Worm (Caenorhabditis elegans) whole organism, L2 larva: Measurements from ENCODE around the gene ZK470.14.

Experiments
- C34F6.9 ChIP-seq: fragments of 150-350 bp; optimal IDR thresholded peaks from 2 replicates; lab custom pipeline; 2014; ENCODE audit warnings: missing biosample characterization, missing genetic modification characterization
- F13H6.1 ChIP-seq: sonication (generic microtip); optimal IDR thresholded peaks from 2 replicates; lab custom pipeline; 2016; ENCODE audit warnings: missing genetic modification characterization, missing compliant biosample characterization
- R02D3.7 ChIP-seq: fragments of 150-350 bp; optimal IDR thresholded peaks from 2 replicates; lab custom pipeline; 2014; ENCODE audit warnings: missing biosample characterization, missing genetic modification characterization
- Y55F3AM.14 ChIP-seq: fragments of 200-800 bp; sonication (Bioruptor generic); optimal IDR thresholded peaks from 2 replicates; lab custom pipeline; 2018; ENCODE audit warnings: mild to moderate bottlenecking, missing genetic modification characterization, missing compliant biosample characterization
- ZK546.5 ChIP-seq: sonication (generic microtip); optimal IDR thresholded peaks from 2 replicates; lab custom pipeline; 2017; ENCODE audit warnings: missing biosample characterization, missing genetic modification characterization
- alr-1 ChIP-seq: fragments of 150-350 bp; optimal IDR thresholded peaks from 2 replicates; lab custom pipeline; 2014; ENCODE audit warnings: missing biosample characterization, missing genetic modification characterization
- aly-2 ChIP-seq: fragments of 150-350 bp; optimal IDR thresholded peaks from 2 replicates; lab custom pipeline; 2014; ENCODE audit warnings: missing biosample characterization, missing genetic modification characterization
- ama-1 ChIP-seq: fragments of 150-350 bp; optimal IDR thresholded peaks from 2 replicates; lab custom pipeline; 2018; ENCODE audit warnings: inconsistent platforms
- blmp-1 ChIP-seq: sonication (generic microtip); optimal IDR thresholded peaks from 2 replicates; lab custom pipeline; 2017; ENCODE audit warnings: missing genetic modification characterization, mild to moderate bottlenecking, missing compliant biosample characterization, antibody characterized with exemption, moderate library complexity; ENCODE audit not compliant: insufficient read depth
- ceh-16 ChIP-seq: fragments of 150-350 bp; optimal IDR thresholded peaks from 2 replicates; lab custom pipeline; 2014; ENCODE audit warnings: missing biosample characterization, missing genetic modification characterization
- ceh-82 ChIP-seq: fragments of 150-350 bp; optimal IDR thresholded peaks from 2 replicates; lab custom pipeline; 2014; ENCODE audit warnings: missing biosample characterization, missing genetic modification characterization
- crh-2 ChIP-seq: sonication (generic microtip); optimal IDR thresholded peaks from 2 replicates; lab custom pipeline; 2017; ENCODE audit warnings: missing biosample characterization, missing genetic modification characterization
- dmd-4 ChIP-seq: sonication (generic microtip); optimal IDR thresholded peaks from 2 replicates; lab custom pipeline; 2017; ENCODE audit warnings: missing biosample characterization, missing genetic modification characterization
- egl-27 ChIP-seq: sonication (generic microtip); optimal IDR thresholded peaks from 3 replicates; lab custom pipeline; 2017; ENCODE audit warnings: missing biosample characterization, missing genetic modification reagents, missing genetic modification characterization
- elt-1 ChIP-seq: fragments of 150-350 bp; optimal IDR thresholded peaks from 2 replicates; lab custom pipeline; 2014; ENCODE audit warnings: missing biosample characterization, missing genetic modification characterization
- elt-3 ChIP-seq: sonication (generic microtip); optimal IDR thresholded peaks from 2 replicates; lab custom pipeline; 2017; ENCODE audit warnings: missing biosample characterization, missing genetic modification characterization
- fos-1 ChIP-seq: fragments of 150-350 bp; optimal IDR thresholded peaks from 2 replicates; lab custom pipeline; 2014; ENCODE audit warnings: missing biosample characterization, missing genetic modification characterization
- gmeb-1 ChIP-seq: fragments of 150-350 bp; optimal IDR thresholded peaks from 2 replicates; lab custom pipeline; 2014; ENCODE audit warnings: missing biosample characterization, missing genetic modification characterization
- lin-11 ChIP-seq: fragments of 150-350 bp; sonication (generic microtip); optimal IDR thresholded peaks from 2 replicates; lab custom pipeline; 2014; ENCODE audit warnings: missing biosample characterization, missing genetic modification characterization, inconsistent platforms, mixed read lengths
- lin-13 ChIP-seq: fragments of 150-350 bp; optimal IDR thresholded peaks from 2 replicates; lab custom pipeline; 2014; ENCODE audit warnings: missing biosample characterization, missing genetic modification reagents, missing genetic modification characterization
- lin-39 ChIP-seq: fragments of 150-350 bp; optimal IDR thresholded peaks from 2 replicates; lab custom pipeline; 2014; ENCODE audit warnings: missing biosample characterization, missing genetic modification reagents, missing genetic modification characterization
- lsy-2 ChIP-seq, 2 experiments: fragments of 150-350 bp in 1 of 2; sonication (generic microtip) in 1 of 2; optimal IDR thresholded peaks; 2 replicates each; lab custom pipeline; 2014 to 2017; ENCODE audit warnings: missing biosample characterization in 2 of 2, missing genetic modification characterization in 2 of 2
- mab-5 ChIP-seq: fragments of 150-350 bp; optimal IDR thresholded peaks from 2 replicates; lab custom pipeline; 2014; ENCODE audit warnings: missing biosample characterization, missing genetic modification characterization
- mbf-1 ChIP-seq: sonication (generic microtip); optimal IDR thresholded peaks from 2 replicates; lab custom pipeline; 2017; ENCODE audit warnings: missing biosample characterization, missing genetic modification characterization
- mdl-1 ChIP-seq, 2 experiments: fragments of 150-350 bp in 1 of 2; sonication (generic microtip) in 1 of 2; optimal IDR thresholded peaks; 2 replicates each; lab custom pipeline; 2017; ENCODE audit warnings: missing biosample characterization in 2 of 2, missing genetic modification characterization in 2 of 2
- nhr-10 ChIP-seq: sonication (generic microtip); optimal IDR thresholded peaks from 2 replicates; lab custom pipeline; 2017; ENCODE audit warnings: missing biosample characterization, missing genetic modification characterization
- nhr-11 ChIP-seq: fragments of 150-350 bp; optimal IDR thresholded peaks from 2 replicates; lab custom pipeline; 2014; ENCODE audit warnings: missing biosample characterization, missing genetic modification characterization
- nhr-129 ChIP-seq: fragments of 150-350 bp; optimal IDR thresholded peaks from 2 replicates; lab custom pipeline; 2014; ENCODE audit warnings: missing biosample characterization, missing genetic modification characterization
- nhr-21 ChIP-seq: fragments of 150-350 bp; optimal IDR thresholded peaks from 2 replicates; lab custom pipeline; 2014; ENCODE audit warnings: missing biosample characterization, missing genetic modification characterization
- nhr-23 ChIP-seq: fragments of 150-350 bp; optimal IDR thresholded peaks from 2 replicates; lab custom pipeline; 2014; ENCODE audit warnings: missing biosample characterization, missing genetic modification reagents, missing genetic modification characterization
- nhr-237 ChIP-seq: fragments of 150-350 bp; optimal IDR thresholded peaks from 2 replicates; lab custom pipeline; 2014; ENCODE audit warnings: missing biosample characterization, missing genetic modification characterization
- nhr-25 ChIP-seq: fragments of 150-350 bp; sonication (generic microtip); optimal IDR thresholded peaks from 3 replicates; lab custom pipeline; 2014; ENCODE audit warnings: missing biosample characterization, missing genetic modification characterization
- nhr-6 ChIP-seq: fragments of 150-350 bp; optimal IDR thresholded peaks from 2 replicates; lab custom pipeline; 2014; ENCODE audit warnings: missing biosample characterization, missing genetic modification characterization
- nhr-77 ChIP-seq: fragments of 150-350 bp; optimal IDR thresholded peaks from 2 replicates; lab custom pipeline; 2014; ENCODE audit warnings: missing biosample characterization, missing genetic modification characterization
- peb-1 ChIP-seq: fragments of 150-350 bp; optimal IDR thresholded peaks from 2 replicates; lab custom pipeline; 2014; ENCODE audit warnings: missing biosample characterization, missing genetic modification characterization
- sem-4 ChIP-seq: fragments of 150-350 bp; optimal IDR thresholded peaks from 2 replicates; lab custom pipeline; 2014; ENCODE audit warnings: missing biosample characterization, missing genetic modification reagents, missing genetic modification characterization
- skn-1 ChIP-seq: sonication (generic microtip); optimal IDR thresholded peaks from 2 replicates; lab custom pipeline; 2017; ENCODE audit warnings: missing biosample characterization, missing genetic modification characterization
- sma-3 ChIP-seq: sonication (generic microtip); optimal IDR thresholded peaks from 2 replicates; lab custom pipeline; 2016; ENCODE audit warnings: missing genetic modification reagents, missing genetic modification characterization, missing compliant biosample characterization
- sma-9 ChIP-seq, 2 experiments: fragments of 150-350 bp in 1 of 2; sonication (generic microtip) in 1 of 2; optimal IDR thresholded peaks; 2 replicates each; lab custom pipeline; 2014 to 2016; ENCODE audit warnings: missing genetic modification characterization in 2 of 2, mild to moderate bottlenecking in 1 of 2, missing biosample characterization in 1 of 2, missing compliant biosample characterization in 1 of 2, missing genetic modification reagents in 1 of 2, moderate library complexity in 1 of 2
- snpc-4 ChIP-seq: fragments of 150-350 bp; optimal IDR thresholded peaks from 2 replicates; lab custom pipeline; 2014; ENCODE audit warnings: missing biosample characterization, missing genetic modification characterization
- unc-39 ChIP-seq: fragments of 150-350 bp; optimal IDR thresholded peaks from 2 replicates; lab custom pipeline; 2014; ENCODE audit warnings: missing biosample characterization, missing genetic modification characterization
- unc-55 ChIP-seq: fragments of 150-350 bp; sonication (generic microtip); optimal IDR thresholded peaks from 3 replicates; lab custom pipeline; 2014; ENCODE audit warnings: missing biosample characterization, missing genetic modification reagents, missing genetic modification characterization
- unc-62 ChIP-seq: fragments of 150-350 bp; optimal IDR thresholded peaks from 2 replicates; lab custom pipeline; 2014; ENCODE audit warnings: missing biosample characterization, missing genetic modification reagents, missing genetic modification characterization
- zag-1 ChIP-seq: fragments of 150-350 bp; optimal IDR thresholded peaks from 2 replicates; lab custom pipeline; 2014; ENCODE audit warnings: missing biosample characterization, missing genetic modification characterization
- ztf-1 ChIP-seq: fragments of 200-800 bp; sonication (Bioruptor generic); conservative IDR thresholded peaks from 2 replicates; pipeline ENCODE4 v1.3.6; 2022; ENCODE audit warnings: missing genetic modification characterization, missing compliant biosample characterization
- ztf-11 ChIP-seq: sonication (generic microtip); optimal IDR thresholded peaks from 2 replicates; lab custom pipeline; 2017; ENCODE audit warnings: missing biosample characterization, missing genetic modification characterization
- ztf-4 ChIP-seq: fragments of 150-350 bp; optimal IDR thresholded peaks from 2 replicates; lab custom pipeline; 2014; ENCODE audit warnings: missing biosample characterization, missing genetic modification characterization

ZK470.14 gene

DNA sequence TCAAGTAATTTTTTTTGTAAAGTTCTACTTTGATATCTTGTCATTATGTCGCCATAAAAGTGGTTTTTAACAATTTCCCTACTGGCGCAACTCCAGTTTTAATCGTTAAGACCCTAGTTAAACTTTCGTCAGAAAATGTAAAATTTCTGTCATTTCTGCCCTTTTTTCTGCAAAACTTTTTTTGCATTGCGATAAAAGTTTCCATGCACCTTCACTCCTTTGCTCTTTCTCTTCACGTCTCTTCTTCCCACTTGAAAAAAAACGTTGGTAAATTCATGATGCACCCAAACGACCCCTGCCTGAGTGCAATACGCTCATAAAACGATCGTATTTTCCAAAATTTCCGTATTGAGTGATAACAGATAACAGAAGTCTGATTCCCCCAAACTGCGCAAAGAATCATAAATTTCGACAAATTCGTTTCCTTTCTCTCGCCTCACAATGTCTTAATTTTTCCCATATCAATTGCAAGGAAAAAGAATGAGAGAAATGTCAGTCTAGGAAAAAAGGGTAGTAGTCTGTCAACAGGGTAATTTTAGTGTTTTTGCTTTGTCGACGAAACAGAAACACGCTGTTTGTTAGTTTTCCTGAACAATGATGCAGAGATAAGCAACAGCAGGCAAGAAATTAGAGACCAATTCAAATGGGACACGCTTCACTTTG is 26.4 kb upstream of the ZK470.14 start (continued):
- no peak for TF ChIP-seq unc-39 (tag; lab: Kevin White, UChicago)
- peak in 1 of 2 experiments; percentile 14 for TF ChIP-seq lsy-2 (tag; optimal IDR thresholded peaks at IDR 0.05; lab: Kevin White, UChicago)
- peak; percentile 79 for TF ChIP-seq nhr-129 (tag; lab: Kevin White, UChicago)
- TF ChIP-seq blmp-1 (tag; lab: Kevin White, UChicago) = no peak
- TF ChIP-seq unc-55 (GFP tag; lab: Kevin White, UChicago) = no peak
- TF ChIP-seq ceh-82 (tag; lab: Kevin White, UChicago) = no peak
- TF ChIP-seq mdl-1 (tag; optimal IDR thresholded peaks at IDR 0.05; lab: Kevin White, UChicago) = no peak
- TF ChIP-seq nhr-21 (tag; lab: Kevin White, UChicago) = peak; percentile 61
- TF ChIP-seq nhr-6 (tag; lab: Kevin White, UChicago) = peak; percentile 39
- TF ChIP-seq fos-1 (tag; lab: Kevin White, UChicago) = peak; percentile 30
- TF ChIP-seq ceh-16 (tag; lab: Kevin White, UChicago) = no peak
- no peak for TF ChIP-seq mbf-1
- peak; percentile 3 for TF ChIP-seq gmeb-1 (tag; lab: Kevin White, UChicago)
- TF ChIP-seq dmd-4 (tag; lab: Kevin White, UChicago) = no peak
- peak; percentile 58 for TF ChIP-seq crh-2 (tag; lab: Kevin White, UChicago)
- TF ChIP-seq sma-9 (GFP tag; optimal IDR thresholded peaks at IDR 0.05; lab: Kevin White, UChicago) = peak; percentile 45
- no peak for TF ChIP-seq sma-9 (tag; optimal IDR thresholded peaks at IDR 0.05; lab: Kevin White, UChicago)
- no peak for TF ChIP-seq nhr-237 (tag; lab: Kevin White, UChicago)
- TF ChIP-seq sma-3 = peak; percentile 46
- TF ChIP-seq nhr-25 (tag; lab: Kevin White, UChicago) = peak; percentile 41
- TF ChIP-seq nhr-11 (tag; lab: Kevin White, UChicago) = no peak
- no peak for TF ChIP-seq lin-11 (tag; lab: Kevin White, UChicago)
- no peak for TF ChIP-seq Y55F3AM.14
- TF ChIP-seq mab-5 (tag; lab: Kevin White, UChicago) = no peak

ce11 chrX:4142202-4142601 is 25.0 kb upstream of the ZK470.14 start:
- no peak for TF ChIP-seq ZK546.5 (tag; lab: Kevin White, UChicago)
- TF ChIP-seq C34F6.9 (tag; lab: Kevin White, UChicago) = peak; percentile 74
- peak; percentile 86 for TF ChIP-seq nhr-21 (tag; lab: Kevin White, UChicago)
- peak; percentile 85 for TF ChIP-seq lin-11 (tag; lab: Kevin White, UChicago)
- TF ChIP-seq elt-3 (tag; lab: Kevin White, UChicago) = no peak
- TF ChIP-seq nhr-11 (tag; lab: Kevin White, UChicago) = no peak
- TF ChIP-seq ztf-1 (GFP tag; lab: Robert Waterston, UW) = no peak
- no peak for TF ChIP-seq R02D3.7 (tag; lab: Kevin White, UChicago)
- TF ChIP-seq crh-2 (tag; lab: Kevin White, UChicago) = peak; percentile 74
- peak; percentile 91 for TF ChIP-seq nhr-25 (tag; lab: Kevin White, UChicago)
- TF ChIP-seq nhr-23 (tag; lab: Kevin White, UChicago) = no peak
- no peak for TF ChIP-seq fos-1 (tag; lab: Kevin White, UChicago)
- peak; percentile 50 for TF ChIP-seq Y55F3AM.14
- TF ChIP-seq sma-3 = peak; percentile 87
- TF ChIP-seq egl-27 (tag; lab: Kevin White, UChicago) = no peak
- TF ChIP-seq snpc-4 (tag; lab: Kevin White, UChicago) = peak; percentile 20
- no peak for TF ChIP-seq lin-39
- TF ChIP-seq mab-5 (tag; lab: Kevin White, UChicago) = peak; percentile 50
- TF ChIP-seq ztf-4 (tag; lab: Kevin White, UChicago) = peak; percentile 96
- TF ChIP-seq ama-1 (lab: Kevin White, UChicago) = no peak
- TF ChIP-seq unc-39 (tag; lab: Kevin White, UChicago) = no peak
- no peak for TF ChIP-seq skn-1
- TF ChIP-seq mdl-1 (tag; optimal IDR thresholded peaks at IDR 0.05; lab: Kevin White, UChicago) = peak; percentile 80 to 93
- TF ChIP-seq peb-1 (tag; lab: Kevin White, UChicago) = no peak
- peak; percentile 22 for TF ChIP-seq unc-55 (GFP tag; lab: Kevin White, UChicago)
- no peak for TF ChIP-seq aly-2 (tag; lab: Kevin White, UChicago)
- TF ChIP-seq unc-62 (GFP tag; lab: Kevin White, UChicago) = no peak
- no peak for TF ChIP-seq alr-1 (tag; lab: Kevin White, UChicago)
- no peak for TF ChIP-seq elt-1
- TF ChIP-seq blmp-1 (tag; lab: Kevin White, UChicago) = no peak
- TF ChIP-seq gmeb-1 (tag; lab: Kevin White, UChicago) = peak; percentile 68
- peak; percentile 89 for TF ChIP-seq sem-4 (tag; lab: Kevin White, UChicago)
- TF ChIP-seq sma-9 (GFP tag; optimal IDR thresholded peaks at IDR 0.05; lab: Kevin White, UChicago) = peak; percentile 100
- TF ChIP-seq sma-9 (tag; optimal IDR thresholded peaks at IDR 0.05; lab: Kevin White, UChicago) = peak; percentile 74
- TF ChIP-seq nhr-10 (tag; lab: Kevin White, UChicago) = no peak
- no peak for TF ChIP-seq nhr-6 (tag; lab: Kevin White, UChicago)
- TF ChIP-seq lsy-2 (tag; optimal IDR thresholded peaks at IDR 0.05; lab: Kevin White, UChicago) = peak in 1 of 2 experiments; percentile 82
- TF ChIP-seq dmd-4 (tag; lab: Kevin White, UChicago) = no peak
- no peak for TF ChIP-seq mbf-1
- TF ChIP-seq lin-13 (GFP tag; lab: Kevin White, UChicago) = peak; percentile 39
- TF ChIP-seq ceh-82 (tag; lab: Kevin White, UChicago) = no peak
- TF ChIP-seq F13H6.1 (tag; lab: Kevin White, UChicago) = peak; percentile 92
- TF ChIP-seq nhr-77 (tag; lab: Kevin White, UChicago) = no peak
- TF ChIP-seq ztf-11 = no peak
- peak; percentile 11 for TF ChIP-seq nhr-237 (tag; lab: Kevin White, UChicago)
- TF ChIP-seq ceh-16 (tag; lab: Kevin White, UChicago) = no peak
- peak; percentile 17 for TF ChIP-seq zag-1 (tag; lab: Kevin White, UChicago)
